Fruit fly (Drosophila melanogaster) whole organism, prepupa: Measurements from ENCODE around the gene CG34258.

Experiments used
- CG10669 ChIP-seq: fragments of 200-800 bp; sonication (Bioruptor generic); optimal IDR thresholded peaks from 3 replicates; lab custom pipeline; 2018; ENCODE audit warnings: missing biosample characterization, mild to moderate bottlenecking, missing genetic modification characterization, moderate library complexity
- CG11762 ChIP-seq: fragments of 200-800 bp; sonication (Bioruptor generic); optimal IDR thresholded peaks from 3 replicates; lab custom pipeline; 2016; ENCODE audit warnings: missing biosample characterization, missing genetic modification characterization; ENCODE audit not compliant: insufficient read depth
- CG34406 ChIP-seq: fragments of 200-800 bp; sonication (Bioruptor generic); optimal IDR thresholded peaks from 3 replicates; lab custom pipeline; 2016; ENCODE audit warnings: missing biosample characterization, missing genetic modification characterization
- Eip78C ChIP-seq: fragments of 200-800 bp; sonication (Bioruptor generic); peaks from one replicate; lab custom pipeline; 2016; ENCODE audit warnings: missing biosample characterization, missing genetic modification characterization
- Smox ChIP-seq: fragments of 200-800 bp; sonication (Bioruptor generic); optimal IDR thresholded peaks from 3 replicates; lab custom pipeline; 2016; ENCODE audit warnings: missing biosample characterization, missing genetic modification characterization
- cyc ChIP-seq: fragments of 200-800 bp; sonication (Bioruptor generic); optimal IDR thresholded peaks from 3 replicates; lab custom pipeline; 2016; ENCODE audit warnings: missing biosample characterization, missing genetic modification characterization
- vri ChIP-seq: fragments of 200-800 bp; sonication (Bioruptor generic); optimal IDR thresholded peaks from 3 replicates; lab custom pipeline; 2016; ENCODE audit warnings: missing biosample characterization, mild to moderate bottlenecking, missing genetic modification characterization

- TF ChIP-seq CG34406 (GFP tag; lab: Kevin White, UChicago), result no peak
- TF ChIP-seq Smox (GFP tag; lab: Kevin White, UChicago), result no peak
- no peak for TF ChIP-seq CG11762
- TF ChIP-seq CG10669 (GFP tag; lab: Kevin White, UChicago), result no peak
- TF ChIP-seq vri (GFP tag; lab: Kevin White, UChicago), result peak; percentile 100
- peak; percentile 65 for TF ChIP-seq Eip78C (GFP tag; lab: Kevin White, UChicago)
- TF ChIP-seq cyc, result no peak
Measured at dm6 chr3L:19929719-19930334, 21.9 kb downstream of the CG34258 start.
